Worm (Caenorhabditis elegans) whole organism, L4 larva: Measurements from ENCODE around the gene Y71H2B.11.

ENCODE experiments used
- ama-1 ChIP-seq: fragments of 150-350 bp; optimal IDR thresholded peaks from 2 replicates; lab custom pipeline; 2014; ENCODE audit warnings: inconsistent platforms, mixed read lengths
- ceh-20 ChIP-seq: fragments of 200-800 bp; sonication (Bioruptor generic); IDR thresholded peaks from 2 replicates; pipeline ENCODE4 v1.3.6; 2022; ENCODE audit warnings: missing genetic modification reagents, missing genetic modification characterization, missing compliant biosample characterization
- ceh-62 ChIP-seq: sonication (generic microtip); optimal IDR thresholded peaks from 2 replicates; lab custom pipeline; 2017; ENCODE audit warnings: missing biosample characterization, missing genetic modification characterization
- dpl-1 ChIP-seq: fragments of 150-350 bp; optimal IDR thresholded peaks from 2 replicates; lab custom pipeline; 2014; ENCODE audit warnings: missing biosample characterization, missing genetic modification reagents, missing genetic modification characterization
- jun-1 ChIP-seq: fragments of 150-350 bp; optimal IDR thresholded peaks from 2 replicates; lab custom pipeline; 2014; ENCODE audit warnings: missing biosample characterization, missing genetic modification reagents, missing genetic modification characterization
- lin-1 ChIP-seq: fragments of 200-800 bp; sonication (Bioruptor generic); IDR thresholded peaks from 2 replicates; pipeline ENCODE4 v1.3.6; 2022; ENCODE audit warnings: missing genetic modification reagents, missing genetic modification characterization, missing compliant biosample characterization
- lsy-2 ChIP-seq, 2 experiments: fragments of 150-350 bp in 1 of 2; sonication (generic microtip) in 1 of 2; optimal IDR thresholded peaks; 2 replicates each; lab custom pipeline; 2014 to 2017; ENCODE audit warnings: missing biosample characterization in 2 of 2, missing genetic modification characterization in 2 of 2
- nhr-76 ChIP-seq: fragments of 150-350 bp; optimal IDR thresholded peaks from 2 replicates; lab custom pipeline; 2014; ENCODE audit warnings: missing biosample characterization, missing genetic modification characterization
- nhr-77 ChIP-seq: fragments of 150-350 bp; optimal IDR thresholded peaks from 2 replicates; lab custom pipeline; 2014; ENCODE audit warnings: missing biosample characterization, missing genetic modification characterization
- pha-4 ChIP-seq, 2 experiments: fragments of 150-350 bp in 1 of 2; fragments of 200-800 bp in 1 of 2; sonication (Bioruptor generic) in 1 of 2; IDR thresholded peaks in 1 of 2; optimal IDR thresholded peaks in 1 of 2; 2 replicates each; pipeline versions ENCODE4 v1.3.6 to Lab custom; 2014 to 2022; ENCODE audit warnings: missing genetic modification characterization in 2 of 2, missing genetic modification reagents in 2 of 2, missing biosample characterization in 1 of 2, missing compliant biosample characterization in 1 of 2
- ztf-11 ChIP-seq: fragments of 150-350 bp; optimal IDR thresholded peaks from 2 replicates; lab custom pipeline; 2014; ENCODE audit warnings: missing biosample characterization, missing genetic modification characterization

DNA sequence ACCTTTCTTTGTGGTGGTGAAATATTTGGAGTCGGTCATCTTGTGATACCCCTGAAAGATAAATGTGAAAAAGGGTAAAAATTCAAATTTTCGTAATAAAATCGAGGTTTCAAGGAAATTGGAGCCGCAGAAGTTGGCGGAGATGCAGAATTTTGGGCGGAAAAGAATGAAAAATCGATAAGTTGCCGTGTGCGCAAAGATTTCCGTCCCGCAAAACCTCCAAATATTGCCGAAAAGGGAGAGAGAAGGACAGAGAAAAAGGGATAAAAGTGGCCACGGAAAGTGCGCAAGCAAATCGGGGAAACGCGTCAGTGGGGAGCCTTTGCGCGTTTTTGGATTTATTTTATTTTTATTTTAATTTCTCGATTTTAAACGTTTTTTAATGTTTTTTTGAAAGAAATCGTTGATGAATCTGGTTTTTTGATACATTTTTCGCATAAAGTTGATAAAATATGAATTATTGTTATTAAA is 6.8 kb upstream of the Y71H2B.11 start, which contains the start of gene apb-1:
- TF ChIP-seq pha-4 (GFP tag; IDR thresholded peaks at IDR 0.05; lab: Robert Waterston, UW) (peak; percentile 84), pha-4 (tag; optimal IDR thresholded peaks at IDR 0.05; lab: Kevin White, UChicago) (peak; percentile 86), ama-1 (peak; percentile 69), nhr-77 (tag; lab: Kevin White, UChicago) (peak; percentile 56), ceh-20 (GFP tag; lab: Robert Waterston, UW) (peak; percentile 71; the same call in 1 of the 2 replicates), ztf-11 (tag; lab: Kevin White, UChicago) (no peak), nhr-76 (no peak), lin-1 (GFP tag; lab: Robert Waterston, UW) (no peak), dpl-1 (GFP tag; lab: Kevin White, UChicago) (peak; percentile 88), lsy-2 (tag; optimal IDR thresholded peaks at IDR 0.05; lab: Kevin White, UChicago) (peak; percentile 73 to 96), jun-1 (peak; percentile 16), ceh-62 (tag; lab: Kevin White, UChicago) (no peak)
